Worm (Caenorhabditis elegans) whole organism, young adult: ENCODE data around the gene str-10.

Experiments
- B0019.2 ChIP-seq: fragments of 200-800 bp; sonication (Bioruptor generic); conservative IDR thresholded peaks from 2 replicates; pipeline ENCODE4 v1.3.6; 2022; ENCODE audit warnings: missing genetic modification reagents, missing genetic modification characterization, missing compliant biosample characterization
- C06A6.2 ChIP-seq: fragments of 200-800 bp; sonication (Bioruptor generic); conservative IDR thresholded peaks from 2 replicates; pipeline ENCODE4 v1.3.6; 2022; ENCODE audit warnings: missing genetic modification characterization, missing compliant biosample characterization
- F23B12.7 ChIP-seq: sonication (generic microtip); optimal IDR thresholded peaks from 2 replicates; lab custom pipeline; 2017; ENCODE audit warnings: missing genetic modification characterization, mild to moderate bottlenecking, missing compliant biosample characterization, antibody characterized with exemption, moderate library complexity; ENCODE audit not compliant: insufficient read depth
- F37B4.10 ChIP-seq: fragments of 200-800 bp; sonication (Bioruptor generic); IDR thresholded peaks from 2 replicates; pipeline ENCODE4 v1.3.6; 2022; ENCODE audit warnings: missing genetic modification characterization, missing compliant biosample characterization
- F39B2.1 ChIP-seq: fragments of 200-800 bp; sonication (Bioruptor generic); IDR thresholded peaks from 2 replicates; pipeline ENCODE4 v1.3.6; 2022; ENCODE audit warnings: missing genetic modification reagents, missing genetic modification characterization, missing compliant biosample characterization
- F52B5.7 ChIP-seq: sonication (generic microtip); optimal IDR thresholded peaks from 2 replicates; lab custom pipeline; 2016; ENCODE audit warnings: mild to moderate bottlenecking, missing genetic modification characterization, missing compliant biosample characterization
- K11D2.4 ChIP-seq: fragments of 200-800 bp; sonication (Bioruptor generic); IDR thresholded peaks from 2 replicates; pipeline ENCODE4 v1.3.6; 2022; ENCODE audit warnings: missing genetic modification reagents, missing genetic modification characterization, missing compliant biosample characterization
- T07F8.4 ChIP-seq: sonication (generic microtip); optimal IDR thresholded peaks from 2 replicates; lab custom pipeline; 2016; ENCODE audit warnings: mild to moderate bottlenecking, missing genetic modification characterization, moderate library complexity, missing compliant biosample characterization
- Y67H2A.10 ChIP-seq: fragments of 200-800 bp; sonication (Bioruptor generic); conservative IDR thresholded peaks from 2 replicates; pipeline ENCODE4 v1.3.6; 2022; ENCODE audit warnings: missing genetic modification reagents, missing genetic modification characterization, missing compliant biosample characterization
- attf-3 ChIP-seq: fragments of 200-800 bp; sonication (Bioruptor generic); conservative IDR thresholded peaks from 2 replicates; pipeline ENCODE4 v1.3.6; 2022; ENCODE audit warnings: missing genetic modification reagents, missing genetic modification characterization, missing compliant biosample characterization
- bed-1 ChIP-seq: fragments of 200-800 bp; sonication (Bioruptor generic); IDR thresholded peaks from 2 replicates; pipeline ENCODE4 v1.3.6; 2022; ENCODE audit warnings: missing genetic modification reagents, missing genetic modification characterization, missing compliant biosample characterization
- ccch-3 ChIP-seq: fragments of 200-800 bp; sonication (Bioruptor generic); optimal IDR thresholded peaks from 2 replicates; lab custom pipeline; 2018; ENCODE audit warnings: mild to moderate bottlenecking, missing genetic modification characterization, missing compliant biosample characterization
- ceh-27 ChIP-seq: fragments of 200-800 bp; sonication (Bioruptor generic); optimal IDR thresholded peaks from 2 replicates; lab custom pipeline; 2018; ENCODE audit warnings: mild to moderate bottlenecking, missing genetic modification characterization, moderate library complexity, missing compliant biosample characterization
- die-1 ChIP-seq: sonication (generic microtip); optimal IDR thresholded peaks from 2 replicates; lab custom pipeline; 2016; ENCODE audit warnings: missing genotype, mild to moderate bottlenecking, missing genetic modification characterization, missing compliant biosample characterization
- dpff-1 ChIP-seq: sonication (generic microtip); optimal IDR thresholded peaks from 2 replicates; lab custom pipeline; 2017; ENCODE audit warnings: mild to moderate bottlenecking, missing genetic modification characterization, missing compliant biosample characterization
- dpl-1 ChIP-seq: fragments of 150-350 bp; optimal IDR thresholded peaks from 2 replicates; lab custom pipeline; 2014; ENCODE audit warnings: missing biosample characterization, missing genetic modification reagents, missing genetic modification characterization
- efl-1 ChIP-seq: fragments of 150-350 bp; optimal IDR thresholded peaks from 2 replicates; lab custom pipeline; 2014; ENCODE audit warnings: missing biosample characterization, missing genetic modification reagents, missing genetic modification characterization
- ekl-4 ChIP-seq: fragments of 200-800 bp; sonication (Bioruptor generic); IDR thresholded peaks from 2 replicates; pipeline ENCODE4 v1.3.6; 2022; ENCODE audit warnings: missing genetic modification reagents, missing genetic modification characterization, missing compliant biosample characterization
- him-1 ChIP-seq: sonication (generic microtip); optimal IDR thresholded peaks from 2 replicates; lab custom pipeline; 2016; ENCODE audit warnings: missing genotype, missing genetic modification reagents, missing genetic modification characterization, missing compliant biosample characterization
- hmg-20 ChIP-seq: fragments of 200-800 bp; sonication (Bioruptor generic); IDR thresholded peaks from 2 replicates; pipeline ENCODE4 v1.3.6; 2022; ENCODE audit warnings: missing genetic modification reagents, missing genetic modification characterization, missing compliant biosample characterization
- hrde-1 ChIP-seq: sonication (generic microtip); optimal IDR thresholded peaks from 2 replicates; lab custom pipeline; 2016; ENCODE audit warnings: missing genetic modification characterization, mild to moderate bottlenecking, missing compliant biosample characterization, moderate library complexity, missing genotype, missing genetic modification reagents, borderline replicate concordance
- hsf-1 ChIP-seq: fragments of 200-800 bp; sonication (Bioruptor generic); IDR thresholded peaks from 2 replicates; pipeline ENCODE4 v1.3.6; 2022; ENCODE audit warnings: missing genetic modification reagents, missing genetic modification characterization, missing compliant biosample characterization
- lag-1 ChIP-seq: fragments of 200-800 bp; sonication (Bioruptor generic); IDR thresholded peaks from 2 replicates; pipeline ENCODE4 v1.3.6; 2022; ENCODE audit warnings: missing genetic modification reagents, missing genetic modification characterization, missing compliant biosample characterization
- lsl-1 ChIP-seq: fragments of 200-800 bp; sonication (Bioruptor generic); optimal IDR thresholded peaks from 2 replicates; lab custom pipeline; 2018; ENCODE audit warnings: mild to moderate bottlenecking, missing genetic modification characterization, moderate library complexity, missing compliant biosample characterization
- lsy-27 ChIP-seq: sonication (generic microtip); optimal IDR thresholded peaks from 2 replicates; lab custom pipeline; 2017; ENCODE audit warnings: missing genetic modification characterization, mild to moderate bottlenecking, missing compliant biosample characterization, antibody characterized with exemption, missing genotype, borderline replicate concordance; ENCODE audit not compliant: insufficient read depth
- madf-3 ChIP-seq: fragments of 200-800 bp; sonication (Bioruptor generic); IDR thresholded peaks from 2 replicates; pipeline ENCODE4 v1.3.6; 2022; ENCODE audit warnings: missing genetic modification reagents, missing genetic modification characterization, missing compliant biosample characterization
- mel-28 ChIP-seq: sonication (generic microtip); optimal IDR thresholded peaks from 2 replicates; lab custom pipeline; 2016; ENCODE audit warnings: borderline replicate concordance, mild to moderate bottlenecking, missing genetic modification characterization, missing compliant biosample characterization
- mes-4 ChIP-seq: sonication (generic microtip); optimal IDR thresholded peaks from 2 replicates; lab custom pipeline; 2016; ENCODE audit warnings: missing genotype, missing genetic modification characterization, missing compliant biosample characterization
- nfyb-1 ChIP-seq: fragments of 200-800 bp; sonication (Bioruptor generic); IDR thresholded peaks from 2 replicates; pipeline ENCODE4 v1.3.6; 2022; ENCODE audit warnings: missing genetic modification reagents, missing genetic modification characterization, missing compliant biosample characterization
- nhr-179 ChIP-seq: sonication (generic microtip); optimal IDR thresholded peaks from 2 replicates; lab custom pipeline; 2016; ENCODE audit warnings: mild to moderate bottlenecking, missing genetic modification characterization, missing compliant biosample characterization
- nhr-90 ChIP-seq: sonication (generic microtip); optimal IDR thresholded peaks from 2 replicates; lab custom pipeline; 2016; ENCODE audit warnings: missing genotype, mild to moderate bottlenecking, missing genetic modification characterization, missing compliant biosample characterization
- rcor-1 ChIP-seq: fragments of 200-800 bp; sonication (Bioruptor generic); IDR thresholded peaks from 2 replicates; pipeline ENCODE4 v1.3.6; 2022; ENCODE audit warnings: missing genetic modification reagents, missing genetic modification characterization, missing compliant biosample characterization
- repo-1 ChIP-seq: sonication (generic microtip); optimal IDR thresholded peaks from 2 replicates; lab custom pipeline; 2017; ENCODE audit warnings: mild to moderate bottlenecking, missing genetic modification characterization, missing compliant biosample characterization
- rpc-1 ChIP-seq, 2 experiments: fragments of 150-350 bp in 1 of 2; sonication (generic microtip) in 1 of 2; optimal IDR thresholded peaks; 2 replicates each; lab custom pipeline; 2014 to 2018; ENCODE audit warnings: missing biosample characterization in 1 of 2, missing genetic modification characterization in 1 of 2, missing genetic modification reagents in 1 of 2, missing genotype in 1 of 2
- sea-2 ChIP-seq: fragments of 200-800 bp; sonication (Bioruptor generic); IDR thresholded peaks from 2 replicates; pipeline ENCODE4 v1.3.6; 2022; ENCODE audit warnings: missing genetic modification characterization, missing compliant biosample characterization
- tbp1 ChIP-seq: fragments of 200-800 bp; sonication (Bioruptor generic); optimal IDR thresholded peaks from 2 replicates; lab custom pipeline; 2018; ENCODE audit warnings: mild to moderate bottlenecking, missing genetic modification characterization, missing compliant biosample characterization
- tbx-9 ChIP-seq: sonication (generic microtip); optimal IDR thresholded peaks from 2 replicates; lab custom pipeline; 2016; ENCODE audit warnings: borderline replicate concordance, missing genetic modification characterization, inconsistent platforms, missing compliant biosample characterization
- unc-130 ChIP-seq: sonication (generic microtip); optimal IDR thresholded peaks from 2 replicates; lab custom pipeline; 2016; ENCODE audit warnings: missing genetic modification reagents, missing genetic modification characterization, missing compliant biosample characterization
- xnd-1 ChIP-seq: sonication (generic microtip); optimal IDR thresholded peaks from 2 replicates; lab custom pipeline; 2016; ENCODE audit warnings: missing genotype, missing genetic modification reagents, missing genetic modification characterization, missing compliant biosample characterization
- ztf-18 ChIP-seq: sonication (generic microtip); optimal IDR thresholded peaks from 2 replicates; lab custom pipeline; 2016; ENCODE audit warnings: missing genotype, mild to moderate bottlenecking, missing genetic modification characterization, missing compliant biosample characterization
- ztf-28 ChIP-seq: fragments of 200-800 bp; sonication (Bioruptor generic); IDR thresholded peaks from 2 replicates; pipeline ENCODE4 v1.3.6; 2022; ENCODE audit warnings: missing genetic modification reagents, missing genetic modification characterization, missing compliant biosample characterization

str-10 gene

ce11 chrX:13121104-13121503 is 38.7 kb downstream of the str-10 start (continued):
- TF ChIP-seq lsl-1 (GFP tag; lab: Kevin White, UChicago) = no peak
- TF ChIP-seq ztf-28 = peak; percentile 78; the same call in 1 of the 2 replicates

ce11 chrX:13122191-13122590 is 39.8 kb downstream of the str-10 start, which contains the start of gene snx-17:
Gene snx-17, minus strand, starts transcription at chrX:13122291.
- no peak for TF ChIP-seq hsf-1
- no peak for TF ChIP-seq ztf-18 (tag; lab: Kevin White, UChicago)
- TF ChIP-seq xnd-1 = no peak
- no peak for TF ChIP-seq nhr-90 (tag; lab: Kevin White, UChicago)
- no peak for TF ChIP-seq rpc-1 (optimal IDR thresholded peaks at IDR 0.05; lab: Kevin White, UChicago)
- TF ChIP-seq rpc-1 (tag; optimal IDR thresholded peaks at IDR 0.05; lab: Kevin White, UChicago) = no peak
- TF ChIP-seq repo-1 = no peak
- no peak for TF ChIP-seq mel-28 (tag; lab: Kevin White, UChicago)
- no peak for TF ChIP-seq efl-1 (GFP tag; lab: Kevin White, UChicago)
- no peak for TF ChIP-seq tbp1 (GFP tag; lab: Kevin White, UChicago)

- TF ChIP-seq F52B5.7 = no peak
- TF ChIP-seq bed-1 (GFP tag; lab: Robert Waterston, UW) = no peak
- no peak for TF ChIP-seq nhr-90 (tag; lab: Kevin White, UChicago)
- TF ChIP-seq die-1 (tag; lab: Kevin White, UChicago) = no peak
- no peak for TF ChIP-seq hrde-1 (tag; lab: Kevin White, UChicago)
- TF ChIP-seq lsy-27 (tag; lab: Kevin White, UChicago) = no peak
- no peak for TF ChIP-seq tbp1 (GFP tag; lab: Kevin White, UChicago)
- no peak for TF ChIP-seq unc-130 (GFP tag; lab: Kevin White, UChicago)
- no peak for TF ChIP-seq tbx-9 (tag; lab: Kevin White, UChicago)
- no peak for TF ChIP-seq F23B12.7 (tag; lab: Kevin White, UChicago)
- TF ChIP-seq ekl-4 = no peak
- no peak for TF ChIP-seq mes-4
- no peak for TF ChIP-seq dpl-1 (GFP tag; lab: Kevin White, UChicago)
- TF ChIP-seq F39B2.1 = no peak
- TF ChIP-seq sea-2 = no peak
- no peak for TF ChIP-seq T07F8.4
- no peak for TF ChIP-seq efl-1 (GFP tag; lab: Kevin White, UChicago)
- no peak for TF ChIP-seq nfyb-1 (GFP tag; lab: Robert Waterston, UW)
- no peak for TF ChIP-seq attf-3 (GFP tag; lab: Robert Waterston, UW)
Observed at ce11 chrX:13126420-13126819, 44.0 kb downstream of the str-10 start, which contains the start of gene F17H10.4. Gene F17H10.4, minus strand, starts transcription at chrX:13126520.

- TF ChIP-seq nhr-90 (tag; lab: Kevin White, UChicago) (no peak), F37B4.10 (no peak), nhr-179 (tag; lab: Kevin White, UChicago) (no peak), hmg-20 (GFP tag; lab: Robert Waterston, UW) (no peak), tbp1 (GFP tag; lab: Kevin White, UChicago) (no peak), ceh-27 (GFP tag; lab: Kevin White, UChicago) (no peak), rcor-1 (GFP tag; lab: Robert Waterston, UW) (no peak), ccch-3 (GFP tag; lab: Kevin White, UChicago) (no peak), lsy-27 (tag; lab: Kevin White, UChicago) (no peak), nfyb-1 (GFP tag; lab: Robert Waterston, UW) (no peak), dpff-1 (tag; lab: Kevin White, UChicago) (no peak), B0019.2 (no peak), K11D2.4 (GFP tag; lab: Robert Waterston, UW) (no peak), him-1 (tag; lab: Kevin White, UChicago) (no peak), lag-1 (GFP tag; lab: Robert Waterston, UW) (no peak), Y67H2A.10 (GFP tag; lab: Robert Waterston, UW) (no peak), C06A6.2 (GFP tag; lab: Robert Waterston, UW) (no peak), madf-3 (GFP tag; lab: Robert Waterston, UW) (no peak), F52B5.7 (no peak)
Observed at ce11 chrX:13129949-13130348, 47.5 kb downstream of the str-10 start, which contains the start of gene spin-3. Gene spin-3, plus strand, starts transcription at chrX:13130249.
